Fruit fly (Drosophila melanogaster): ENCODE measurements around the gene CG14664.
A peak's percentile ranks its signal among the peaks of the same experiment; 100 is the strongest.

dm6 chr3R:5232197-5232607, 8.3 kb downstream of the CG14664 start, which contains the start of the genes Kat60 and Mms19:
- peak in 1 of 2 experiments; percentile 2 for TF ChIP-seq CTCF (optimal IDR thresholded peaks at IDR 0.05)
- TF ChIP-seq CG8478 (optimal IDR thresholded peaks at IDR 0.05) = no peak

All from S2 (cell line).